Worm (Caenorhabditis elegans) whole organism, L2 larva: ENCODE data around the gene Y49F6B.8.

Source experiments
- ZK546.5 ChIP-seq: sonication (generic microtip); optimal IDR thresholded peaks from 2 replicates; lab custom pipeline; 2017; ENCODE audit warnings: missing biosample characterization, missing genetic modification characterization
- alr-1 ChIP-seq: fragments of 150-350 bp; optimal IDR thresholded peaks from 2 replicates; lab custom pipeline; 2014; ENCODE audit warnings: missing biosample characterization, missing genetic modification characterization
- egl-27 ChIP-seq: sonication (generic microtip); optimal IDR thresholded peaks from 3 replicates; lab custom pipeline; 2017; ENCODE audit warnings: missing biosample characterization, missing genetic modification reagents, missing genetic modification characterization
- fos-1 ChIP-seq: fragments of 150-350 bp; optimal IDR thresholded peaks from 2 replicates; lab custom pipeline; 2014; ENCODE audit warnings: missing biosample characterization, missing genetic modification characterization
- lin-39 ChIP-seq: fragments of 150-350 bp; optimal IDR thresholded peaks from 2 replicates; lab custom pipeline; 2014; ENCODE audit warnings: missing biosample characterization, missing genetic modification reagents, missing genetic modification characterization
- nhr-23 ChIP-seq: fragments of 150-350 bp; optimal IDR thresholded peaks from 2 replicates; lab custom pipeline; 2014; ENCODE audit warnings: missing biosample characterization, missing genetic modification reagents, missing genetic modification characterization
- nhr-25 ChIP-seq: fragments of 150-350 bp; sonication (generic microtip); optimal IDR thresholded peaks from 3 replicates; lab custom pipeline; 2014; ENCODE audit warnings: missing biosample characterization, missing genetic modification characterization
- skn-1 ChIP-seq: sonication (generic microtip); optimal IDR thresholded peaks from 2 replicates; lab custom pipeline; 2017; ENCODE audit warnings: missing biosample characterization, missing genetic modification characterization
- ztf-4 ChIP-seq: fragments of 150-350 bp; optimal IDR thresholded peaks from 2 replicates; lab custom pipeline; 2014; ENCODE audit warnings: missing biosample characterization, missing genetic modification characterization

ce11 chrII:3440641-3440926, 40.9 kb downstream of the Y49F6B.8 start, which contains the start of gene C16C8.17:
- TF ChIP-seq skn-1 (tag; lab: Kevin White, UChicago) (no peak), alr-1 (tag; lab: Kevin White, UChicago) (no peak), ztf-4 (tag; lab: Kevin White, UChicago) (no peak), nhr-25 (tag; lab: Kevin White, UChicago) (no peak), fos-1 (tag; lab: Kevin White, UChicago) (no peak), nhr-23 (tag; lab: Kevin White, UChicago) (no peak), egl-27 (no peak), ZK546.5 (tag; lab: Kevin White, UChicago) (no peak), lin-39 (tag; lab: Kevin White, UChicago) (no peak)
